Worm (Caenorhabditis elegans) whole organism, L4 larva: ENCODE data around the gene R12B2.3.

Experiments used
- D1046.2 ChIP-seq: fragments of 200-800 bp; sonication (Bioruptor generic); IDR thresholded peaks from 2 replicates; pipeline ENCODE4 v1.3.6; 2022; ENCODE audit warnings: missing genetic modification characterization, missing compliant biosample characterization
- F26F4.8 ChIP-seq: fragments of 200-800 bp; sonication (Bioruptor generic); conservative IDR thresholded peaks from 2 replicates; pipeline ENCODE4 v1.3.6; 2022; ENCODE audit warnings: missing genetic modification characterization, missing compliant biosample characterization
- F44E2.7 ChIP-seq: fragments of 200-800 bp; sonication (Bioruptor generic); IDR thresholded peaks from 2 replicates; pipeline ENCODE4 v2.1.2; 2022; ENCODE audit warnings: missing genetic modification characterization, missing compliant biosample characterization
- Y48G9A.11 ChIP-seq: fragments of 200-800 bp; sonication (Bioruptor generic); IDR thresholded peaks from 2 replicates; pipeline ENCODE4 v1.3.6; 2022; ENCODE audit warnings: missing genetic modification reagents, missing genetic modification characterization, missing compliant biosample characterization
- Y75B8A.6 ChIP-seq: fragments of 200-800 bp; sonication (Bioruptor generic); IDR thresholded peaks from 2 replicates; pipeline ENCODE4 v1.3.6; 2022; ENCODE audit warnings: missing genetic modification reagents, missing genetic modification characterization, missing compliant biosample characterization
- ZK337.2 ChIP-seq: fragments of 200-800 bp; sonication (Bioruptor generic); IDR thresholded peaks from 2 replicates; pipeline ENCODE4 v1.3.6; 2022; ENCODE audit warnings: missing genetic modification reagents, missing genetic modification characterization, missing compliant biosample characterization
- aly-2 ChIP-seq: sonication (generic microtip); optimal IDR thresholded peaks from 2 replicates; lab custom pipeline; 2018; ENCODE audit warnings: missing biosample characterization, missing genetic modification characterization
- arid-1 ChIP-seq: fragments of 200-800 bp; sonication (Bioruptor generic); conservative IDR thresholded peaks from 2 replicates; pipeline ENCODE4 v1.3.6; 2022; ENCODE audit warnings: missing genetic modification reagents, missing genetic modification characterization, missing compliant biosample characterization
- ceh-44 ChIP-seq: fragments of 200-800 bp; sonication (Bioruptor generic); IDR thresholded peaks from 2 replicates; pipeline ENCODE4 v1.3.6; 2022; ENCODE audit warnings: missing genetic modification reagents, missing genetic modification characterization, missing compliant biosample characterization
- ces-1 ChIP-seq: fragments of 150-350 bp; sonication (generic microtip); optimal IDR thresholded peaks from 4 replicates; lab custom pipeline; 2014; ENCODE audit warnings: missing biosample characterization, missing genetic modification reagents, missing genetic modification characterization
- cey-2 ChIP-seq: sonication (generic microtip); optimal IDR thresholded peaks from 3 replicates; lab custom pipeline; 2017; ENCODE audit warnings: missing genetic modification characterization, mild to moderate bottlenecking, missing compliant biosample characterization, antibody characterized with exemption, borderline replicate concordance; ENCODE audit not compliant: insufficient read depth
- daf-12 ChIP-seq: fragments of 150-350 bp; optimal IDR thresholded peaks from 2 replicates; lab custom pipeline; 2014; ENCODE audit warnings: missing biosample characterization, missing genetic modification reagents, missing genetic modification characterization
- dmd-9 ChIP-seq: fragments of 200-800 bp; sonication (Bioruptor generic); IDR thresholded peaks from 2 replicates; pipeline ENCODE4 v1.3.6; 2022; ENCODE audit warnings: missing genetic modification reagents, missing genetic modification characterization, missing compliant biosample characterization
- egl-43 ChIP-seq: fragments of 200-800 bp; sonication (Bioruptor generic); IDR thresholded peaks from 2 replicates; pipeline ENCODE4 v1.3.6; 2022; ENCODE audit warnings: missing genetic modification reagents, missing genetic modification characterization, missing compliant biosample characterization
- hif-1 ChIP-seq, 2 experiments: sonication (generic microtip); optimal IDR thresholded peaks; 2 replicates each; lab custom pipeline; 2016 to 2017; ENCODE audit warnings: missing compliant biosample characterization in 2 of 2, missing genetic modification characterization in 2 of 2, missing genetic modification reagents in 2 of 2, missing genotype in 2 of 2, mild to moderate bottlenecking in 1 of 2
- hlh-11 ChIP-seq: fragments of 200-800 bp; sonication (Bioruptor generic); optimal IDR thresholded peaks from 2 replicates; lab custom pipeline; 2018; ENCODE audit warnings: mild to moderate bottlenecking, missing genetic modification characterization, missing compliant biosample characterization
- jun-1 ChIP-seq: fragments of 150-350 bp; optimal IDR thresholded peaks from 2 replicates; lab custom pipeline; 2014; ENCODE audit warnings: missing biosample characterization, missing genetic modification reagents, missing genetic modification characterization
- lim-7 ChIP-seq: fragments of 200-800 bp; sonication (Bioruptor generic); IDR thresholded peaks from 2 replicates; pipeline ENCODE4 v1.3.6; 2022; ENCODE audit warnings: missing genetic modification characterization, missing compliant biosample characterization
- lin-13 ChIP-seq: fragments of 150-350 bp; optimal IDR thresholded peaks from 2 replicates; lab custom pipeline; 2014; ENCODE audit warnings: missing biosample characterization, missing genetic modification reagents, missing genetic modification characterization
- lsy-2 ChIP-seq, 2 experiments: fragments of 150-350 bp in 1 of 2; sonication (generic microtip) in 1 of 2; optimal IDR thresholded peaks; 2 replicates each; lab custom pipeline; 2014 to 2017; ENCODE audit warnings: missing biosample characterization in 2 of 2, missing genetic modification characterization in 2 of 2
- madf-5 ChIP-seq, 2 experiments: fragments of 200-800 bp; sonication (Bioruptor generic); IDR thresholded peaks; 2 replicates each; pipeline ENCODE4 v1.3.6; 2022; ENCODE audit warnings: missing compliant biosample characterization in 2 of 2, missing genetic modification characterization in 2 of 2
- mdl-1 ChIP-seq, 2 experiments: fragments of 150-350 bp in 1 of 2; sonication (generic microtip) in 1 of 2; optimal IDR thresholded peaks; 2 replicates each; lab custom pipeline; 2014 to 2017; ENCODE audit warnings: missing biosample characterization in 2 of 2, missing genetic modification characterization in 2 of 2
- mdt-29 ChIP-seq: fragments of 200-800 bp; sonication (Bioruptor generic); IDR thresholded peaks from 2 replicates; pipeline ENCODE4 v1.3.6; 2022; ENCODE audit warnings: missing genetic modification reagents, missing genetic modification characterization, missing compliant biosample characterization
- mes-2 ChIP-seq: sonication (generic microtip); optimal IDR thresholded peaks from 2 replicates; lab custom pipeline; 2016; ENCODE audit warnings: missing genotype, mild to moderate bottlenecking, missing genetic modification characterization, missing compliant biosample characterization; ENCODE audit not compliant: poor library complexity, severe bottlenecking
- mxl-2 ChIP-seq: fragments of 200-800 bp; sonication (Bioruptor generic); conservative IDR thresholded peaks from 2 replicates; pipeline ENCODE4 v1.3.6; 2022; ENCODE audit warnings: missing genetic modification reagents, missing genetic modification characterization, missing compliant biosample characterization
- nhr-102 ChIP-seq: sonication (generic microtip); optimal IDR thresholded peaks from 2 replicates; lab custom pipeline; 2016; ENCODE audit warnings: mild to moderate bottlenecking, missing genetic modification characterization, moderate library complexity, missing compliant biosample characterization
- nhr-11 ChIP-seq: fragments of 150-350 bp; optimal IDR thresholded peaks from 2 replicates; lab custom pipeline; 2014; ENCODE audit warnings: missing biosample characterization, missing genetic modification characterization
- nhr-237 ChIP-seq: sonication (generic microtip); optimal IDR thresholded peaks from 2 replicates; lab custom pipeline; 2017; ENCODE audit warnings: missing biosample characterization, missing genetic modification characterization
- nhr-25 ChIP-seq: sonication (generic microtip); optimal IDR thresholded peaks from 2 replicates; lab custom pipeline; 2017; ENCODE audit warnings: missing genetic modification characterization, mild to moderate bottlenecking, missing compliant biosample characterization, antibody characterized with exemption, moderate library complexity, borderline replicate concordance; ENCODE audit not compliant: insufficient read depth
- nhr-77 ChIP-seq: fragments of 150-350 bp; optimal IDR thresholded peaks from 2 replicates; lab custom pipeline; 2014; ENCODE audit warnings: missing biosample characterization, missing genetic modification characterization
- php-3 ChIP-seq: fragments of 200-800 bp; sonication (Bioruptor generic); IDR thresholded peaks from 2 replicates; pipeline ENCODE4 v1.3.6; 2022; ENCODE audit warnings: missing genetic modification reagents, missing genetic modification characterization, missing compliant biosample characterization
- rbr-2 ChIP-seq: sonication (generic microtip); optimal IDR thresholded peaks from 2 replicates; lab custom pipeline; 2016; ENCODE audit warnings: missing genotype, missing genetic modification characterization, missing compliant biosample characterization
- saeg-2 ChIP-seq: fragments of 200-800 bp; sonication (Bioruptor generic); IDR thresholded peaks from 2 replicates; pipeline ENCODE4 v1.3.6; 2022; ENCODE audit warnings: missing genetic modification reagents, missing genetic modification characterization, missing compliant biosample characterization
- set-16 ChIP-seq: fragments of 200-800 bp; sonication (Bioruptor generic); IDR thresholded peaks from 2 replicates; pipeline ENCODE4 v1.3.6; 2022; ENCODE audit warnings: missing genetic modification reagents, missing genetic modification characterization, missing compliant biosample characterization
- skn-1 ChIP-seq: fragments of 150-350 bp; optimal IDR thresholded peaks from 2 replicates; lab custom pipeline; 2014; ENCODE audit warnings: missing biosample characterization, missing genetic modification characterization
- unc-39 ChIP-seq: sonication (generic microtip); optimal IDR thresholded peaks from 2 replicates; lab custom pipeline; 2017; ENCODE audit warnings: missing biosample characterization, missing genetic modification characterization
- vab-7 ChIP-seq: fragments of 200-800 bp; sonication (Bioruptor generic); IDR thresholded peaks from 2 replicates; pipeline ENCODE4 v1.3.6; 2022; ENCODE audit warnings: missing genetic modification reagents, missing genetic modification characterization, missing compliant biosample characterization
- zag-1 ChIP-seq: fragments of 150-350 bp; optimal IDR thresholded peaks from 2 replicates; lab custom pipeline; 2014; ENCODE audit warnings: missing biosample characterization, missing genetic modification characterization
- zfp-2 ChIP-seq: sonication (generic microtip); optimal IDR thresholded peaks from 2 replicates; lab custom pipeline; 2016; ENCODE audit warnings: mild to moderate bottlenecking, missing genetic modification characterization, missing compliant biosample characterization
- zip-11 ChIP-seq: fragments of 200-800 bp; sonication (Bioruptor generic); IDR thresholded peaks from 2 replicates; pipeline ENCODE4 v1.3.6; 2022; ENCODE audit warnings: missing genetic modification characterization, missing compliant biosample characterization
- zip-2 ChIP-seq: fragments of 150-350 bp; optimal IDR thresholded peaks from 2 replicates; lab custom pipeline; 2014; ENCODE audit warnings: missing biosample characterization, missing genetic modification characterization
- ztf-11 ChIP-seq: fragments of 150-350 bp; optimal IDR thresholded peaks from 2 replicates; lab custom pipeline; 2014; ENCODE audit warnings: missing biosample characterization, missing genetic modification characterization

R12B2.3 gene

ce11 chrIII:5769726-5770235 lies 35.6 kb upstream of the R12B2.3 start, which contains the start of gene cutl-23 (continued):
- no peak for TF ChIP-seq daf-12 (tag; lab: Kevin White, UChicago)
- TF ChIP-seq hif-1 (tag; optimal IDR thresholded peaks at IDR 0.05; lab: Kevin White, UChicago), result peak in 1 of 2 experiments; percentile 10
- TF ChIP-seq mdl-1 (tag; optimal IDR thresholded peaks at IDR 0.05; lab: Kevin White, UChicago), result no peak
- TF ChIP-seq zag-1, result no peak
- no peak for TF ChIP-seq lin-13 (GFP tag; lab: Kevin White, UChicago)
- TF ChIP-seq ZK337.2 (GFP tag; lab: Robert Waterston, UW), result no peak
- no peak for TF ChIP-seq nhr-11 (tag; lab: Kevin White, UChicago)
- no peak for TF ChIP-seq nhr-25 (tag; lab: Kevin White, UChicago)
- no peak for TF ChIP-seq Y75B8A.6 (GFP tag; lab: Robert Waterston, UW)
- no peak for TF ChIP-seq mxl-2
- no peak for TF ChIP-seq ztf-11 (tag; lab: Kevin White, UChicago)
- TF ChIP-seq aly-2, result no peak
- no peak for TF ChIP-seq saeg-2 (GFP tag; lab: Robert Waterston, UW)
- no peak for TF ChIP-seq jun-1 (tag; lab: Kevin White, UChicago)
- TF ChIP-seq zip-11 (GFP tag; lab: Robert Waterston, UW), result no peak
- no peak for TF ChIP-seq set-16 (GFP tag; lab: Robert Waterston, UW)
- peak; percentile 86 for TF ChIP-seq vab-7
- no peak for TF ChIP-seq zfp-2 (tag; lab: Kevin White, UChicago)
- TF ChIP-seq ces-1, result no peak

ce11 chrIII:5782080-5782479 lies 23.3 kb upstream of the R12B2.3 start:
- TF ChIP-seq mdt-29 (peak; percentile 26; the same call in 1 of the 2 replicates), madf-5 (GFP tag; IDR thresholded peaks at IDR 0.05; lab: Robert Waterston, UW) (peak in 1 of 2 experiments; percentile 76; a peak in 1 of 4 replicates), D1046.2 (GFP tag; lab: Robert Waterston, UW) (0 out of 2 replicates have a peak, but pooled peaks have one; percentile 15), vab-7 (peak; percentile 65; the same call in 1 of the 2 replicates), mes-2 (no peak), lim-7 (GFP tag; lab: Robert Waterston, UW) (peak; percentile 74), mxl-2 (no peak), egl-43 (GFP tag; lab: Robert Waterston, UW) (peak; percentile 72; the same call in 1 of the 2 replicates), Y48G9A.11 (GFP tag; lab: Robert Waterston, UW) (peak; percentile 88), F26F4.8 (GFP tag; lab: Robert Waterston, UW) (0 out of 2 replicates have a peak, but pooled peaks have one; percentile 69), arid-1 (peak; percentile 78)

ce11 chrIII:5783803-5784406 lies 21.5 kb upstream of the R12B2.3 start:
- TF ChIP-seq vab-7 (peak; percentile 56), set-16 (GFP tag; lab: Robert Waterston, UW) (peak; percentile 65), egl-43 (GFP tag; lab: Robert Waterston, UW) (peak; percentile 46; the same call in 1 of the 2 replicates), ceh-44 (GFP tag; lab: Robert Waterston, UW) (0 out of 2 replicates have a peak, but pooled peaks have one; percentile 36), Y48G9A.11 (GFP tag; lab: Robert Waterston, UW) (peak; percentile 97)
- TF ChIP-seq, all 104 proteins: peak for 5; not testable (repeated sequence) for 99

- TF ChIP-seq php-3 (0 out of 2 replicates have a peak, but pooled peaks have one; percentile 35), skn-1 (no peak), nhr-77 (tag; lab: Kevin White, UChicago) (peak; percentile 39), rbr-2 (peak; percentile 65), nhr-237 (no peak), lsy-2 (tag; optimal IDR thresholded peaks at IDR 0.05; lab: Kevin White, UChicago) (peak in 1 of 2 experiments; percentile 78), dmd-9 (GFP tag; lab: Robert Waterston, UW) (peak; percentile 62; the same call in 1 of the 2 replicates), F44E2.7 (GFP tag; lab: Robert Waterston, UW) (no peak), zip-2 (no peak), hlh-11 (tag; lab: Kevin White, UChicago) (peak; percentile 61), aly-2 (no peak), unc-39 (tag; lab: Kevin White, UChicago) (no peak), nhr-102 (tag; lab: Kevin White, UChicago) (peak; percentile 67), cey-2 (tag; lab: Kevin White, UChicago) (no peak), zfp-2 (tag; lab: Kevin White, UChicago) (no peak), vab-7 (peak; percentile 19; the same call in 1 of the 2 replicates), Y75B8A.6 (GFP tag; lab: Robert Waterston, UW) (0 out of 2 replicates have a peak, but pooled peaks have one; percentile 43)
Observed at ce11 chrIII:5785273-5785929, 20.0 kb upstream of the R12B2.3 start, which contains the start of gene Y37B11A.3. Gene Y37B11A.3 (minus strand): TSS chrIII:5785323.
